Fruit fly (Drosophila melanogaster) whole organism, wandering third instar larva: Measurements from ENCODE around the gene CG18766.
A peak's percentile ranks its signal among the peaks of the same experiment; 100 is the strongest.

Experiments used
- Abd-B ChIP-seq: fragments of >200 bp; optimal IDR thresholded peaks from 2 replicates; lab custom pipeline; 2017; ENCODE audit warnings: missing biosample characterization, missing genetic modification characterization
- CG32264 ChIP-seq: fragments of 200-800 bp; sonication (Bioruptor generic); optimal IDR thresholded peaks from 2 replicates; lab custom pipeline; 2016; ENCODE audit warnings: missing biosample characterization, missing genetic modification characterization
- CG9705 ChIP-seq: fragments of 200-800 bp; sonication (Bioruptor generic); optimal IDR thresholded peaks from 2 replicates; lab custom pipeline; 2018; ENCODE audit warnings: missing biosample characterization, mild to moderate bottlenecking, missing genetic modification characterization
- CrebA ChIP-seq: fragments of 200-800 bp; sonication (Bioruptor generic); optimal IDR thresholded peaks from 2 replicates; lab custom pipeline; 2016; ENCODE audit warnings: missing biosample characterization, mild to moderate bottlenecking, missing genetic modification characterization, borderline replicate concordance
- Dfd ChIP-seq: fragments of >200 bp; optimal IDR thresholded peaks from 2 replicates; lab custom pipeline; 2017; ENCODE audit warnings: missing biosample characterization, missing genetic modification characterization
- Dif ChIP-seq: fragments of 200-275, 200-300 bp; sonication (Bioruptor generic); optimal IDR thresholded peaks from 2 replicates; lab custom pipeline; 2018; ENCODE audit warnings: missing biosample characterization, missing genetic modification characterization; ENCODE audit not compliant: partially characterized antibody
- GATAd ChIP-seq: sonication (Bioruptor generic); optimal IDR thresholded peaks from 2 replicates; lab custom pipeline; 2016; ENCODE audit warnings: missing biosample characterization, missing genetic modification characterization
- HLH106 ChIP-seq: fragments of 200-800 bp; optimal IDR thresholded peaks from 3 replicates; lab custom pipeline; 2019; ENCODE audit warnings: missing biosample characterization, mild to moderate bottlenecking, missing genetic modification characterization, moderate library complexity
- Hnf4 ChIP-seq: fragments of 200-800 bp; sonication (Bioruptor generic); optimal IDR thresholded peaks from 2 replicates; lab custom pipeline; 2016; ENCODE audit warnings: missing biosample characterization, mild to moderate bottlenecking, missing genetic modification characterization
- Hr78 ChIP-seq: fragments of >200 bp; optimal IDR thresholded peaks from 2 replicates; lab custom pipeline; 2017; ENCODE audit warnings: missing biosample characterization, missing genetic modification characterization
- Hr83 ChIP-seq: fragments of 200-300 bp; sonication (Bioruptor generic); optimal IDR thresholded peaks from 2 replicates; lab custom pipeline; 2016; ENCODE audit warnings: missing biosample characterization, mild to moderate bottlenecking, missing genetic modification characterization, moderate library complexity; ENCODE audit not compliant: poor library complexity, severe bottlenecking
- Jra ChIP-seq: sonication (Bioruptor generic); optimal IDR thresholded peaks from 2 replicates; lab custom pipeline; 2016; ENCODE audit warnings: missing biosample characterization, missing genetic modification characterization
- Mio ChIP-seq: sonication (Bioruptor generic); optimal IDR thresholded peaks from 2 replicates; lab custom pipeline; 2016; ENCODE audit warnings: missing biosample characterization, missing genetic modification characterization
- Myc ChIP-seq: fragments of >200 bp; optimal IDR thresholded peaks from 2 replicates; lab custom pipeline; 2017
- N ChIP-seq: fragments of >200 bp; optimal IDR thresholded peaks from 2 replicates; lab custom pipeline; 2018; ENCODE audit warnings: missing biosample characterization, missing external identifiers, missing genetic modification characterization
- OdsH ChIP-seq: fragments of 200-800 bp; sonication (Bioruptor generic); optimal IDR thresholded peaks from 2 replicates; lab custom pipeline; 2016; ENCODE audit warnings: missing biosample characterization, mild to moderate bottlenecking, missing genetic modification characterization
- Rel ChIP-seq, 2 experiments: fragments of 200-800 bp; sonication (Bioruptor generic) in 1 of 2; optimal IDR thresholded peaks; 2 replicates in 1 of 2; 3 replicates in 1 of 2; lab custom pipeline; 2016 to 2019; ENCODE audit warnings: mild to moderate bottlenecking in 2 of 2, missing biosample characterization in 2 of 2, missing genetic modification characterization in 2 of 2, moderate library complexity in 1 of 2
- Sp1 ChIP-seq: fragments of 200-800 bp; sonication (Bioruptor generic); optimal IDR thresholded peaks from 3 replicates; lab custom pipeline; 2019; ENCODE audit warnings: missing biosample characterization, mild to moderate bottlenecking, missing genetic modification characterization, moderate library complexity
- Vsx2 ChIP-seq: fragments of 200-300, 225-300 bp; sonication (Bioruptor generic); optimal IDR thresholded peaks from 2 replicates; lab custom pipeline; 2018; ENCODE audit warnings: missing biosample characterization, missing genetic modification characterization; ENCODE audit not compliant: partially characterized antibody
- br ChIP-seq: fragments of 200-800 bp; sonication (Bioruptor generic); optimal IDR thresholded peaks from 2 replicates; lab custom pipeline; 2016; ENCODE audit warnings: missing biosample characterization, missing genetic modification characterization
- brk ChIP-seq: fragments of 200-800 bp; sonication (Bioruptor generic); optimal IDR thresholded peaks from 2 replicates; lab custom pipeline; 2016; ENCODE audit warnings: missing biosample characterization, mild to moderate bottlenecking, missing genetic modification characterization
- dl ChIP-seq, 2 experiments: fragments of 175-275, 200-275 bp in 1 of 2; fragments of 200-275 bp in 1 of 2; sonication (Bioruptor generic); optimal IDR thresholded peaks; lab custom pipeline; 2018; ENCODE audit warnings: mild to moderate bottlenecking in 2 of 2, missing biosample characterization in 2 of 2, missing genetic modification characterization in 2 of 2, moderate library complexity in 2 of 2; ENCODE audit not compliant: partially characterized antibody in 2 of 2, insufficient read depth in 1 of 2
- dmrt93B ChIP-seq: fragments of 200-800 bp; sonication (Bioruptor generic); optimal IDR thresholded peaks from 2 replicates; lab custom pipeline; 2018; ENCODE audit warnings: missing biosample characterization, mild to moderate bottlenecking, missing genetic modification characterization
- dsf ChIP-seq: sonication (Bioruptor generic); optimal IDR thresholded peaks from 2 replicates; lab custom pipeline; 2016; ENCODE audit warnings: missing biosample characterization, missing genetic modification characterization, borderline replicate concordance
- ey ChIP-seq: fragments of 200-800 bp; sonication (Bioruptor generic); optimal IDR thresholded peaks from 2 replicates; lab custom pipeline; 2016; ENCODE audit warnings: missing biosample characterization, missing genetic modification characterization
- foxo ChIP-seq, 2 experiments: fragments of 200-800 bp; sonication (Bioruptor generic); optimal IDR thresholded peaks; 2 replicates in 1 of 2; 3 replicates in 1 of 2; lab custom pipeline; 2016 to 2017; ENCODE audit warnings: missing biosample characterization in 2 of 2, missing genetic modification characterization in 2 of 2
- fru ChIP-seq: fragments of 200-800 bp; sonication (Bioruptor generic); optimal IDR thresholded peaks from 3 replicates; lab custom pipeline; 2016; ENCODE audit warnings: missing biosample characterization, mild to moderate bottlenecking, missing genetic modification characterization
- h ChIP-seq: fragments of 200-800 bp; sonication (Bioruptor generic); optimal IDR thresholded peaks from 3 replicates; lab custom pipeline; 2016; ENCODE audit warnings: missing biosample characterization, mild to moderate bottlenecking, missing genetic modification characterization
- jim ChIP-seq: fragments of 175-275, 200-325 bp; sonication (Bioruptor generic); optimal IDR thresholded peaks from 2 replicates; lab custom pipeline; 2016; ENCODE audit warnings: missing biosample characterization, mild to moderate bottlenecking, missing genetic modification characterization
- lola ChIP-seq: fragments of >200 bp; optimal IDR thresholded peaks from 2 replicates; lab custom pipeline; 2017; ENCODE audit warnings: missing biosample characterization, missing genetic modification characterization
- pan ChIP-seq: fragments of >200 bp; optimal IDR thresholded peaks from 2 replicates; lab custom pipeline; 2017
- psq ChIP-seq: fragments of 200-800 bp; sonication (Bioruptor generic); optimal IDR thresholded peaks from 3 replicates; lab custom pipeline; 2017; ENCODE audit warnings: missing biosample characterization, mild to moderate bottlenecking, missing genetic modification characterization, moderate library complexity
- rgr ChIP-seq: fragments of 200-800 bp; sonication (Bioruptor generic); optimal IDR thresholded peaks from 3 replicates; lab custom pipeline; 2016; ENCODE audit warnings: missing biosample characterization, mild to moderate bottlenecking, missing genetic modification characterization
- sage ChIP-seq: fragments of 200-800 bp; sonication (Bioruptor generic); optimal IDR thresholded peaks from 2 replicates; lab custom pipeline; 2016; ENCODE audit warnings: missing biosample characterization, mild to moderate bottlenecking, missing genetic modification characterization
- sv ChIP-seq: fragments of 200-800 bp; sonication (Bioruptor generic); optimal IDR thresholded peaks from 3 replicates; lab custom pipeline; 2016; ENCODE audit warnings: missing biosample characterization, missing genetic modification characterization
- tai ChIP-seq: sonication (Bioruptor generic); optimal IDR thresholded peaks from 2 replicates; lab custom pipeline; 2016; ENCODE audit warnings: missing biosample characterization, missing genetic modification characterization
- usp ChIP-seq: fragments of >200 bp; optimal IDR thresholded peaks from 2 replicates; lab custom pipeline; 2017; ENCODE audit warnings: missing biosample characterization, missing genetic modification characterization
- woc ChIP-seq: sonication (Bioruptor generic); optimal IDR thresholded peaks from 2 replicates; lab custom pipeline; 2016; ENCODE audit warnings: missing biosample characterization, mild to moderate bottlenecking, missing genetic modification characterization

Gene CG18766

dm6 chr3R:27244742-27245400 is at the start of gene CG18766:
CG18766 (minus strand) TSS chr3R:27245249.
- TF ChIP-seq lola (no peak), dsf (GFP tag; lab: Kevin White, UChicago) (no peak), ey (GFP tag; lab: Kevin White, UChicago) (peak; percentile 32), Mio (GFP tag; lab: Kevin White, UChicago) (no peak), dmrt93B (GFP tag; lab: Kevin White, UChicago) (no peak), rgr (peak; percentile 31), psq (peak; percentile 33), Rel (GFP tag; optimal IDR thresholded peaks at IDR 0.05; lab: Kevin White, UChicago) (peak; percentile 50), Rel (tag; optimal IDR thresholded peaks at IDR 0.05; lab: Kevin White, UChicago) (peak; percentile 67), jim (GFP tag; lab: Kevin White, UChicago) (no peak), Myc (lab: Kevin White, UChicago) (no peak), N (GFP tag; lab: Kevin White, UChicago) (peak; percentile 32), GATAd (no peak), fru (peak; percentile 6), HLH106 (tag; lab: Kevin White, UChicago) (peak; percentile 20), Sp1 (no peak), usp (GFP tag; lab: Kevin White, UChicago) (no peak), Jra (no peak), Hr83 (peak; percentile 79), CrebA (GFP tag; lab: Kevin White, UChicago) (no peak), CG32264 (no peak), foxo (GFP tag; optimal IDR thresholded peaks at IDR 0.05; lab: Kevin White, UChicago) (peak in 1 of 2 experiments; percentile 49), sv (no peak), OdsH (GFP tag; lab: Kevin White, UChicago) (peak; percentile 3), h (peak; percentile 31), tai (GFP tag; lab: Kevin White, UChicago) (no peak), brk (GFP tag; lab: Kevin White, UChicago) (no peak), Hr78 (GFP tag; lab: Kevin White, UChicago) (no peak), Abd-B (GFP tag; lab: Kevin White, UChicago) (no peak), pan (no peak), Dfd (no peak), Dif (GFP tag; lab: Kevin White, UChicago) (peak; percentile 66), CG9705 (GFP tag; lab: Kevin White, UChicago) (no peak), br (GFP tag; lab: Kevin White, UChicago) (peak; percentile 13), dl (GFP tag; optimal IDR thresholded peaks at IDR 0.05; lab: Kevin White, UChicago; ENCODE audit: insufficient read depth in 1 of 2, partially characterized antibody in 2 of 2) (no peak), sage (GFP tag; lab: Kevin White, UChicago) (no peak), woc (GFP tag; lab: Kevin White, UChicago) (no peak), Hnf4 (GFP tag; lab: Kevin White, UChicago) (no peak), Vsx2 (GFP tag; lab: Kevin White, UChicago) (peak; percentile 21)

- no peak for TF ChIP-seq dsf (GFP tag; lab: Kevin White, UChicago)
- no peak for TF ChIP-seq Sp1
- no peak for TF ChIP-seq Myc (lab: Kevin White, UChicago)
- no peak for TF ChIP-seq dl (GFP tag; optimal IDR thresholded peaks at IDR 0.05; lab: Kevin White, UChicago; ENCODE audit: insufficient read depth in 1 of 2, partially characterized antibody in 2 of 2)
- no peak for TF ChIP-seq psq
- no peak for TF ChIP-seq Jra
- no peak for TF ChIP-seq lola
- no peak for TF ChIP-seq GATAd
- TF ChIP-seq tai (GFP tag; lab: Kevin White, UChicago) = no peak
- no peak for TF ChIP-seq foxo (GFP tag; optimal IDR thresholded peaks at IDR 0.05; lab: Kevin White, UChicago)
- no peak for TF ChIP-seq br (GFP tag; lab: Kevin White, UChicago)
Measured at dm6 chr3R:27294113-27294512, 49.1 kb upstream of the CG18766 start.
